Worm (Caenorhabditis elegans): ENCODE data around the gene cav-1.

Gene cav-1

ce11 chrIV:9725468-9725985, 46.8 kb upstream of the cav-1 start (continued):
- TF ChIP-seq snu-23 (GFP tag; optimal IDR thresholded peaks at IDR 0.05) (no peak), zip-4 (GFP tag; optimal IDR thresholded peaks at IDR 0.05) (no peak), aly-2 (tag; optimal IDR thresholded peaks at IDR 0.05) (no peak), ztf-11 (tag; optimal IDR thresholded peaks at IDR 0.05) (no peak), lin-15B (tag; optimal IDR thresholded peaks at IDR 0.05) (no peak), pax-3 (tag; optimal IDR thresholded peaks at IDR 0.05) (peak; percentile 54), fkh-4 (tag; optimal IDR thresholded peaks at IDR 0.05; ENCODE audit: borderline replicate concordance) (no peak), lir-3 (tag; optimal IDR thresholded peaks at IDR 0.05; ENCODE audit: poor library complexity) (no peak), dsc-1 (tag; optimal IDR thresholded peaks at IDR 0.05) (peak; percentile 69), aha-1 (tag; optimal IDR thresholded peaks at IDR 0.05) (no peak), hlh-17 (GFP tag; optimal IDR thresholded peaks at IDR 0.05; ENCODE audit: borderline replicate concordance) (no peak), nhr-11 (tag; optimal IDR thresholded peaks at IDR 0.05) (no peak), lin-13 (GFP tag; optimal IDR thresholded peaks at IDR 0.05) (no peak), F16B12.6 (tag; optimal IDR thresholded peaks at IDR 0.05) (no peak), C34B4.2 (tag; optimal IDR thresholded peaks at IDR 0.05) (no peak), mdl-1 (tag; optimal IDR thresholded peaks at IDR 0.05) (no peak), fkh-10 (GFP tag; optimal IDR thresholded peaks at IDR 0.05) (no peak), ceh-88 (GFP tag; IDR thresholded peaks at IDR 0.05) (no peak), nhr-20 (tag; optimal IDR thresholded peaks at IDR 0.05) (no peak), Y116A8C.19 (tag; optimal IDR thresholded peaks at IDR 0.05; ENCODE audit: borderline replicate concordance) (no peak), efl-1 (optimal IDR thresholded peaks at IDR 0.05) (no peak), efl-1 (GFP tag; optimal IDR thresholded peaks at IDR 0.05 in 1 of 2) (no peak), ama-1 (optimal IDR thresholded peaks at IDR 0.05) (no peak), sox-4 (tag; optimal IDR thresholded peaks at IDR 0.05) (peak; percentile 9), sup-37 (GFP tag; optimal IDR thresholded peaks at IDR 0.05) (no peak), isw-1 (GFP tag; IDR thresholded peaks at IDR 0.05) (no peak), ets-5 (GFP tag; IDR thresholded peaks at IDR 0.05) (no peak)

ce11 chrIV:9727217-9727616, 45.1 kb upstream of the cav-1 start:
- TF ChIP-seq ceh-63 (GFP tag; optimal IDR thresholded peaks at IDR 0.05) (no peak), ces-1 (GFP tag; optimal IDR thresholded peaks at IDR 0.05) (no peak), nhr-71 (tag; optimal IDR thresholded peaks at IDR 0.05) (no peak), rnt-1 (tag; optimal IDR thresholded peaks at IDR 0.05) (no peak), blmp-1 (tag; optimal IDR thresholded peaks at IDR 0.05) (no peak), nhr-237 (tag; optimal IDR thresholded peaks at IDR 0.05) (no peak), lin-14 (GFP tag; optimal IDR thresholded peaks at IDR 0.05) (no peak), nhr-19 (GFP tag; conservative IDR thresholded peaks at IDR 0.05) (no peak), mef-2 (tag; optimal IDR thresholded peaks at IDR 0.05) (no peak), nhr-76 (tag; optimal IDR thresholded peaks at IDR 0.05) (no peak)

- no peak for TF ChIP-seq xbp-1 (tag; optimal IDR thresholded peaks at IDR 0.05)
- TF ChIP-seq unc-30 (tag; optimal IDR thresholded peaks at IDR 0.05): no peak
- no peak for TF ChIP-seq swsn-7 (tag; optimal IDR thresholded peaks at IDR 0.05)
- no peak for TF ChIP-seq C34B4.2 (tag; optimal IDR thresholded peaks at IDR 0.05)
- TF ChIP-seq unc-86 (tag; optimal IDR thresholded peaks at IDR 0.05): no peak
- no peak for TF ChIP-seq sox-4 (tag; optimal IDR thresholded peaks at IDR 0.05)
- TF ChIP-seq hpl-2 (GFP tag; optimal IDR thresholded peaks at IDR 0.05): no peak
- no peak for TF ChIP-seq ceh-90 (tag; optimal IDR thresholded peaks at IDR 0.05)
- TF ChIP-seq mep-1 (tag; optimal IDR thresholded peaks at IDR 0.05): no peak
- TF ChIP-seq blmp-1 (tag; optimal IDR thresholded peaks at IDR 0.05): no peak
- no peak for TF ChIP-seq tbx-2 (tag; optimal IDR thresholded peaks at IDR 0.05)
- TF ChIP-seq ztf-4 (tag; optimal IDR thresholded peaks at IDR 0.05): no peak
- TF ChIP-seq efl-1 (optimal IDR thresholded peaks at IDR 0.05): no peak
- TF ChIP-seq efl-1 (GFP tag; optimal IDR thresholded peaks at IDR 0.05 in 1 of 2): no peak
- TF ChIP-seq Y116A8C.19 (tag; optimal IDR thresholded peaks at IDR 0.05; ENCODE audit: borderline replicate concordance): no peak
- no peak for TF ChIP-seq unc-62 (GFP tag; optimal IDR thresholded peaks at IDR 0.05)
- TF ChIP-seq nhr-77 (tag; optimal IDR thresholded peaks at IDR 0.05): no peak
Measured at ce11 chrIV:9728376-9728775, 43.9 kb upstream of the cav-1 start, which contains the start of gene nhr-100. TSS of gene nhr-100 (plus strand) at chrIV:9728676.

Measured in whole organism, L1 larva.